Worm (Caenorhabditis elegans) whole organism, midembryonic: ENCODE measurements around the gene F44E7.7.

ENCODE experiments used
- T22C8.4 ChIP-seq: fragments of 200-800 bp; sonication (Bioruptor generic); IDR thresholded peaks from 2 replicates; pipeline ENCODE4 v1.3.6; 2022; ENCODE audit warnings: missing genetic modification characterization, missing compliant biosample characterization
- cog-1 ChIP-seq: sonication (generic microtip); optimal IDR thresholded peaks from 2 replicates; lab custom pipeline; 2016; ENCODE audit warnings: missing genetic modification characterization, missing compliant biosample characterization
- flt-1 ChIP-seq: fragments of 200-800 bp; sonication (Bioruptor generic); IDR thresholded peaks from 2 replicates; pipeline ENCODE4 v1.3.6; 2022; ENCODE audit warnings: missing genetic modification characterization, missing compliant biosample characterization
- klf-2 ChIP-seq: fragments of 200-800 bp; sonication (Bioruptor generic); conservative IDR thresholded peaks from 2 replicates; pipeline ENCODE4 v1.3.6; 2022; ENCODE audit warnings: missing genetic modification reagents, missing genetic modification characterization, missing compliant biosample characterization
- med-1 ChIP-seq: sonication (generic microtip); optimal IDR thresholded peaks from 2 replicates; lab custom pipeline; 2017; ENCODE audit warnings: missing genetic modification characterization, mild to moderate bottlenecking, missing compliant biosample characterization, antibody characterized with exemption, missing genetic modification reagents; ENCODE audit not compliant: insufficient read depth
- ref-1 ChIP-seq: fragments of 200-800 bp; sonication (Bioruptor generic); conservative IDR thresholded peaks from 2 replicates; pipeline ENCODE4 v1.3.6; 2022; ENCODE audit warnings: missing genetic modification reagents, missing genetic modification characterization, missing compliant biosample characterization
- tab-1 ChIP-seq: fragments of 200-800 bp; sonication (Bioruptor generic); IDR thresholded peaks from 2 replicates; pipeline ENCODE4 v1.3.6; 2022; ENCODE audit warnings: missing genetic modification characterization, missing compliant biosample characterization
- ztf-23 ChIP-seq: fragments of 200-800 bp; sonication (Bioruptor generic); IDR thresholded peaks from 2 replicates; pipeline ENCODE4 v1.3.6; 2022; ENCODE audit warnings: missing genetic modification reagents, missing genetic modification characterization, missing compliant biosample characterization
- ztf-29 ChIP-seq: fragments of 200-800 bp; sonication (Bioruptor generic); IDR thresholded peaks from 2 replicates; pipeline ENCODE4 v1.3.6; 2022; ENCODE audit warnings: missing genetic modification reagents, missing genetic modification characterization, missing compliant biosample characterization

F44E7.7 gene

DNA sequence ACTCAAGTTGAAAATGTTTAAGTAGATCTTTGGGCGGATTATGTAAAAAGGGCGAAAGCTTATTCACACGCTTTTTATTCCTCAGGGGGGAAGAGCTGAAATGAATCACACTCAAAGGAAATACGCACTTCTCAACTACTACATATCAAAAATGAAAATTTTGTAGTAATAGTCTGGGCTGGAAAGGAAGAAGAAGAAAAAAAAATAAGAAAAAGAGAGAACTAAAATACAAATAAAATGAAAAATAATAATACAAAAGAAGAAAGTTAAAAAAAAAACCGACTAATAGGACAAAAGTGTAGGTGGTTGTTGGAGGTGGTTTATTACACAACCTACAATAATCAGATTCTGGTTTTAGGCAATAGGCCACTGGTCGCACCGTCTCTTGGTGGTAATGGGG lies 49.2 kb downstream of the F44E7.7 start, which contains the start of gene K09H11.6:
TSS of gene K09H11.6 (minus strand) at position 101 of the 400 bp plus-strand sequence.
- TF ChIP-seq T22C8.4 (GFP tag; lab: Robert Waterston, UW) (no peak), ztf-23 (GFP tag; lab: Robert Waterston, UW) (no peak), med-1 (GFP tag; lab: Kevin White, UChicago) (no peak), klf-2 (GFP tag; lab: Robert Waterston, UW) (no peak), tab-1 (GFP tag; lab: Robert Waterston, UW) (no peak), ztf-29 (no peak), cog-1 (no peak), ref-1 (GFP tag; lab: Robert Waterston, UW) (no peak), flt-1 (GFP tag; lab: Robert Waterston, UW) (no peak)
